Worm (Caenorhabditis elegans): Measurements from ENCODE around the gene gsto-3.
"Not testable (repeated sequence)": the region's sequence is repeated elsewhere in the genome, so short reads cannot be mapped to it uniquely, and the experiment has no call there.

DNA sequence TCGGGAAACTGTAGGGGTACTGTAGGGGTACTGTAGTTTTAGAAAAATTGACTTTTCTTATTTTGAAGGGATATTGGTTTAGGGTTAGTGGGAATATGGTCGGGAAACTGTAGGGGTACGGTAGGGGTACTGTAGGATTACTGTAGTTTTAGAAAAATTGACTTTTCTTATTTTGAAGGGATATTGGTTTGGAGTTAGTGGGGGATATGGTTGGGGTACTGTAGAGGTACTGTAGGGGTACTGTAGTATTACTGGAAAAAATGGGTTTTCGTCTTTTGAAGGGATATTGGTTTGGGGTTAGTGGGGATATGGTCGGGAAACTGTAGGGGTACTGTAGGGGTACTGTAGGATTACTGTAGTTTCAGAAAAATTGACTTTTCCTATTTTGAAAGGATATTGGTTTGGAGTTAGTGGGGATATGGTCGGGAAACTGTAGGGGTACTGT is 34.3 kb upstream of the gsto-3 start:
- TF ChIP-seq fkh-10 (GFP tag; optimal IDR thresholded peaks at IDR 0.05); ceh-63 (GFP tag; optimal IDR thresholded peaks at IDR 0.05); lir-3 (tag; optimal IDR thresholded peaks at IDR 0.05; ENCODE audit: poor library complexity); jun-1 (tag; optimal IDR thresholded peaks at IDR 0.05); lsy-2 (tag; optimal IDR thresholded peaks at IDR 0.05): not testable (repeated sequence)
- peak; percentile 67; the same call in 1 of the 2 replicates for TF ChIP-seq mab-9 (GFP tag; IDR thresholded peaks at IDR 0.05)

All from whole organism, L1 larva.